Fruit fly (Drosophila melanogaster): Measurements from ENCODE around the gene Elo68beta.
A peak's percentile ranks its signal among the peaks of the same experiment; 100 is the strongest.

Elo68beta gene

DNA sequence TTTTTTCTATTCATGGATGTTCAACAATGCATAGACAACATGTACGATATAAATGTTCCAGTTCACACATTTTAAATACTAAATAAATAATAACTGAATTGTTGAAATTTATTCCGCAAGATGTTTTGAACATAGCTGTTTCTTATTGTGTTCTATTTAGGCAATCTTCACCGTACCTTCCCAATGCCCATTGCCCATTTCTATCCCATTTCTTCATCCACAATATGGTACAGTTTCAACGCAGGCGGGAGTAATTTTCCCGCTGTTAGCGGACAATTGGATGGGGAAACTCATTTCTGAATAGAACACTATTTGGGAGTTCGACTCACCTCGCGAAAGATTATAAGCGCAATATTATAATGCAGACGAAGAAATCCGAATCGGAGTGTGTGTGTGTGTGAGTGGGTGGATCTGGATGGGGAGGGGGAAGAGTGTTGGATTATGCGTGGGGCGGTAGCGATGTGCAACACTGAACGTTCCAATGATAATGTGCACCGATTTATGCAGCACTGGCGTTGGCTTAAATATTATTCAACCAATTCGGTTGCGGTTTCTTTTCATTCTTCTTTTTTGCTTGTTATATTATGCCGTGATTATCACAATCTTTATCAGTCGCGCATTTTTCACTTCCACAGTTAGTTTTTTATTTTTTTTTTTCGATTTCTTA lies 9.4 kb downstream of the Elo68beta start (continued):
- TF ChIP-seq pho (GFP tag; optimal IDR thresholded peaks at IDR 0.05): peak; percentile 48
- TF ChIP-seq CG9797 (GFP tag; optimal IDR thresholded peaks at IDR 0.05): no peak
- no peak for TF ChIP-seq CG32772 (GFP tag; IDR thresholded peaks at IDR 0.05)
- TF ChIP-seq TFAM (GFP tag; optimal IDR thresholded peaks at IDR 0.05): no peak
- peak; percentile 29 for TF ChIP-seq CG5245 (GFP tag; optimal IDR thresholded peaks at IDR 0.05)
- peak; percentile 63 for TF ChIP-seq caup (GFP tag; optimal IDR thresholded peaks at IDR 0.05; ENCODE audit: severe bottlenecking)
- no peak for TF ChIP-seq seq (GFP tag; IDR thresholded peaks at IDR 0.05)
- TF ChIP-seq emc (GFP tag; optimal IDR thresholded peaks at IDR 0.05): no peak
- TF ChIP-seq cad (GFP tag; optimal IDR thresholded peaks at IDR 0.05): no peak
- no peak for TF ChIP-seq D (optimal IDR thresholded peaks at IDR 0.05)
- TF ChIP-seq D (GFP tag; optimal IDR thresholded peaks at IDR 0.05): peak; percentile 5
- peak; percentile 34 for TF ChIP-seq CG12391 (tag; optimal IDR thresholded peaks at IDR 0.05)
- TF ChIP-seq p53 (GFP tag; optimal IDR thresholded peaks at IDR 0.05): peak; percentile 29
- TF ChIP-seq CG7357 (GFP tag; IDR thresholded peaks at IDR 0.05): no peak
- peak; percentile 66; the same call in 2 of the 3 replicates for TF ChIP-seq zfh1 (GFP tag; IDR thresholded peaks at IDR 0.05)
- TF ChIP-seq salm (tag; optimal IDR thresholded peaks at IDR 0.05): no peak
- TF ChIP-seq CG3847 (GFP tag; IDR thresholded peaks at IDR 0.05): peak; percentile 80
- peak; percentile 44; the same call in 2 of the 4 replicates for TF ChIP-seq Gug (GFP tag; IDR thresholded peaks at IDR 0.05)
- peak; percentile 94 for TF ChIP-seq CG10267 (tag; optimal IDR thresholded peaks at IDR 0.05)
- TF ChIP-seq CG18599 (GFP tag; optimal IDR thresholded peaks at IDR 0.05): peak; percentile 47
- TF ChIP-seq gsb-n (tag; optimal IDR thresholded peaks at IDR 0.05): peak; percentile 19
- TF ChIP-seq CG11093 (GFP tag; IDR thresholded peaks at IDR 0.05): no peak
- peak; percentile 22 for TF ChIP-seq CG9609 (GFP tag; optimal IDR thresholded peaks at IDR 0.05)
- TF ChIP-seq CG1603 (tag; optimal IDR thresholded peaks at IDR 0.05): peak; percentile 32
- TF ChIP-seq NK7.1 (GFP tag; optimal IDR thresholded peaks at IDR 0.05): no peak
- TF ChIP-seq odd (GFP tag; optimal IDR thresholded peaks at IDR 0.05): no peak
- TF ChIP-seq Meics (GFP tag; optimal IDR thresholded peaks at IDR 0.05): peak; percentile 41
- peak; percentile 38 for TF ChIP-seq Camta (GFP tag; optimal IDR thresholded peaks at IDR 0.05)
- TF ChIP-seq CG34376 (GFP tag; optimal IDR thresholded peaks at IDR 0.05): no peak
- peak; percentile 22 for TF ChIP-seq CG33557 (GFP tag; optimal IDR thresholded peaks at IDR 0.05)
- no peak for TF ChIP-seq ham (GFP tag; IDR thresholded peaks at IDR 0.05)
- TF ChIP-seq Hsf (GFP tag; optimal IDR thresholded peaks at IDR 0.05): peak; percentile 57
- TF ChIP-seq trh (GFP tag; optimal IDR thresholded peaks at IDR 0.05): no peak
- TF ChIP-seq NFAT (GFP tag; IDR thresholded peaks at IDR 0.05): no peak; the same call in 1 of the 2 replicates
- no peak for TF ChIP-seq CG34224 (GFP tag; IDR thresholded peaks at IDR 0.05; ENCODE audit: partially characterized antibody)
- TF ChIP-seq ERR (GFP tag; optimal IDR thresholded peaks at IDR 0.05): peak; percentile 64
- TF ChIP-seq repo (GFP tag; optimal IDR thresholded peaks at IDR 0.05): peak; percentile 56
- TF ChIP-seq Stat92E (GFP tag; optimal IDR thresholded peaks at IDR 0.05): no peak
- TF ChIP-seq scrt (GFP tag; optimal IDR thresholded peaks at IDR 0.05): no peak
- TF ChIP-seq CG10431 (GFP tag; optimal IDR thresholded peaks at IDR 0.05): peak; percentile 51
- peak; percentile 60 for TF ChIP-seq CG12769 (tag; optimal IDR thresholded peaks at IDR 0.05)
- TF ChIP-seq Nf-YB (GFP tag; optimal IDR thresholded peaks at IDR 0.05): peak; percentile 3
- TF ChIP-seq D19A (tag; optimal IDR thresholded peaks at IDR 0.05): no peak
- TF ChIP-seq CG1602 (GFP tag; optimal IDR thresholded peaks at IDR 0.05): peak; percentile 9
- TF ChIP-seq ap (GFP tag; IDR thresholded peaks at IDR 0.05): no peak
- TF ChIP-seq Sox100B (GFP tag; optimal IDR thresholded peaks at IDR 0.05): peak; percentile 14
- TF ChIP-seq pum (GFP tag; optimal IDR thresholded peaks at IDR 0.05): peak; percentile 61
- TF ChIP-seq wor (GFP tag; IDR thresholded peaks at IDR 0.05): no peak
- TF ChIP-seq CG6272 (GFP tag; IDR thresholded peaks at IDR 0.05): peak; percentile 76
- no peak for TF ChIP-seq rib (GFP tag; IDR thresholded peaks at IDR 0.05)
